Worm (Caenorhabditis elegans) whole organism, midembryonic: Measurements from ENCODE around the gene cri-3.

Experiments used
- T22C8.4 ChIP-seq: fragments of 200-800 bp; sonication (Bioruptor generic); IDR thresholded peaks from 2 replicates; pipeline ENCODE4 v1.3.6; 2022; ENCODE audit warnings: missing genetic modification characterization, missing compliant biosample characterization
- cog-1 ChIP-seq: sonication (generic microtip); optimal IDR thresholded peaks from 2 replicates; lab custom pipeline; 2016; ENCODE audit warnings: missing genetic modification characterization, missing compliant biosample characterization
- flt-1 ChIP-seq: fragments of 200-800 bp; sonication (Bioruptor generic); IDR thresholded peaks from 2 replicates; pipeline ENCODE4 v1.3.6; 2022; ENCODE audit warnings: missing genetic modification characterization, missing compliant biosample characterization
- klf-2 ChIP-seq: fragments of 200-800 bp; sonication (Bioruptor generic); conservative IDR thresholded peaks from 2 replicates; pipeline ENCODE4 v1.3.6; 2022; ENCODE audit warnings: missing genetic modification reagents, missing genetic modification characterization, missing compliant biosample characterization
- med-1 ChIP-seq: sonication (generic microtip); optimal IDR thresholded peaks from 2 replicates; lab custom pipeline; 2017; ENCODE audit warnings: missing genetic modification characterization, mild to moderate bottlenecking, missing compliant biosample characterization, antibody characterized with exemption, missing genetic modification reagents; ENCODE audit not compliant: insufficient read depth
- ref-1 ChIP-seq: fragments of 200-800 bp; sonication (Bioruptor generic); conservative IDR thresholded peaks from 2 replicates; pipeline ENCODE4 v1.3.6; 2022; ENCODE audit warnings: missing genetic modification reagents, missing genetic modification characterization, missing compliant biosample characterization
- tab-1 ChIP-seq: fragments of 200-800 bp; sonication (Bioruptor generic); IDR thresholded peaks from 2 replicates; pipeline ENCODE4 v1.3.6; 2022; ENCODE audit warnings: missing genetic modification characterization, missing compliant biosample characterization
- ztf-23 ChIP-seq: fragments of 200-800 bp; sonication (Bioruptor generic); IDR thresholded peaks from 2 replicates; pipeline ENCODE4 v1.3.6; 2022; ENCODE audit warnings: missing genetic modification reagents, missing genetic modification characterization, missing compliant biosample characterization
- ztf-29 ChIP-seq: fragments of 200-800 bp; sonication (Bioruptor generic); IDR thresholded peaks from 2 replicates; pipeline ENCODE4 v1.3.6; 2022; ENCODE audit warnings: missing genetic modification reagents, missing genetic modification characterization, missing compliant biosample characterization

The cri-3 gene

DNA sequence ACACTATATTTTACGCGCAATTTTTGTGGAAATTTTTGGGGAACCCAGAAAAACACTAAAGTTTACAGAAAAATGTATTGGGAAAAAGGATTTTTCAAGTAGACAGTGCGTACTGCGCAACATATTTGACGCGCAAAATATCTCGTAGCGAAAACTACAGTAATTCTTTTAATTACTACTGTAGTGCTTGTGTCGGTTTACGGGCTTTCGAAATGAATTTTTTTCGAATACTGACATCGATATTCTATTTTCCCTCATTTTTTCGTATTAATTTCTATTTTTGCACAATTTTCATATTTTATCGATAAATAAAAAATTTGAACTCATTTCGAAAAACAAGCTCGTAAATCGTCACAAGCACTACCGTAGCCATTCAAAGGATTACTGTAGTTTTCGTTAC, 32.4 kb downstream of the cri-3 start:
- TF ChIP-seq tab-1 (GFP tag; lab: Robert Waterston, UW), result no peak
- TF ChIP-seq klf-2 (GFP tag; lab: Robert Waterston, UW), result no peak
- TF ChIP-seq ztf-23, result no peak
- TF ChIP-seq ztf-29 (GFP tag; lab: Robert Waterston, UW), result no peak

DNA sequence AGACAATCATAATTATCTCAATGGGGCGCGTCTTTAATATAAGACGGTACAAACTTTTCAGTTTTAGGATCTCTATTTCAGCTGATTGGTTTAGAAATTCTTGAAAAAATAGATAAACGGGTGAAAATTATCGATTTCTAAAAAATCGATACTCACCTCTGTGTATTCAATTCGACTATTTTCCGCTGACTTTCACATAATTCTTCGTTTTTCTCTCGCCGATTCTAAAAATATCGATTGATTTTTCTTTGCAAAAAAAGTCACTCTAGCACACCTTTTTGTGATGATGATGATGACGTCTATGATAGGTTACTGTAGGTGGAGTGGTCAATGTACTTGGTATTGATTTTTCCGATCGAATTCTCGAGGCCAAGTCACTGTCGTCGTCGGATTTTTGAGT, 33.6 kb downstream of the cri-3 start:
- TF ChIP-seq T22C8.4 (peak; percentile 65), tab-1 (GFP tag; lab: Robert Waterston, UW) (no peak)

DNA sequence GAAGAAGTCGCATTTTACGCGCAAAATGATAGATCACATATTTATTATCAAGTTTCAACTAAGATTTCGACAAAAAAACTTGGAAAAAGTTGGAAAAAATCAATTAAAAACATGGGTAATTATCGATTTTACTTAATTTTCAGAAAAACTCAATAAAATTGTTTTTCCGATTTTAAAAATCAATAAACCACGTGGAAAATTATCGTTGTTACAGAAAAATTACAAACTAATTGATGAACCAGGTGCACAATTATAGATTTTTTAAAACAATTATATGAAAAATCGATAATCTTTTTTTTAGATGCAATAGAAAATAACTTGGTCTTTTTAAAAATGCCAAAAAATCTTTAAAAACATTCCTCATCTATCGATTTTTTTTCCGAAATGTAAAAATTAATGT, 34.5 kb downstream of the cri-3 start:
- TF ChIP-seq flt-1 (GFP tag; lab: Robert Waterston, UW) (no peak), ztf-29 (GFP tag; lab: Robert Waterston, UW) (no peak), ztf-23 (no peak), ref-1 (GFP tag; lab: Robert Waterston, UW) (no peak), cog-1 (tag; lab: Kevin White, UChicago) (no peak), med-1 (GFP tag; lab: Kevin White, UChicago) (no peak), tab-1 (GFP tag; lab: Robert Waterston, UW) (no peak), klf-2 (GFP tag; lab: Robert Waterston, UW) (no peak), T22C8.4 (no peak)

DNA sequence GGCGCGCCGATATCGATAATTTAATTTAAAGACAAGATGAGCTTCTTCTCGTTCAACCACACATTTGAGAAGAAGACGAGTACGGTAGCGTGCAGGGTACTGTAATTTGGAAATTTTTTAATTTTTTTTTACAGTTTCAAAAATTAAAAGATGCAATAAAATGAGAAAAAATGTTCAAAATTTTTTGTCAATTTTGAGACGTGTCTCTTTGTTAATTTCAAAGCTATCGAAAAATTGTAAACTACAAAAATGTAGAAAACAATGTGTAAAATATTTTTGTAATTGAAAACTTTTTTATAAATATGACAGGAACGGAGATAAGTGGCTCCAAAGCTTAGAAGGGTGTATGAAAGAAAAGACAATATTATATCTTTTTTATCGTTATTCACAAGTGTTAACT, 35.2 kb downstream of the cri-3 start, which contains the start of gene K01A11.1:
Gene K01A11.1 (minus strand): TSS at position 101 of the 400 bp plus-strand sequence.
- TF ChIP-seq ztf-29 (GFP tag; lab: Robert Waterston, UW), result no peak
- no peak for TF ChIP-seq ztf-23
- no peak for TF ChIP-seq klf-2 (GFP tag; lab: Robert Waterston, UW)
- no peak for TF ChIP-seq T22C8.4
- TF ChIP-seq ref-1 (GFP tag; lab: Robert Waterston, UW), result no peak
- no peak for TF ChIP-seq tab-1 (GFP tag; lab: Robert Waterston, UW)
- no peak for TF ChIP-seq flt-1 (GFP tag; lab: Robert Waterston, UW)
- TF ChIP-seq cog-1 (tag; lab: Kevin White, UChicago), result no peak
- TF ChIP-seq med-1 (GFP tag; lab: Kevin White, UChicago), result no peak

DNA sequence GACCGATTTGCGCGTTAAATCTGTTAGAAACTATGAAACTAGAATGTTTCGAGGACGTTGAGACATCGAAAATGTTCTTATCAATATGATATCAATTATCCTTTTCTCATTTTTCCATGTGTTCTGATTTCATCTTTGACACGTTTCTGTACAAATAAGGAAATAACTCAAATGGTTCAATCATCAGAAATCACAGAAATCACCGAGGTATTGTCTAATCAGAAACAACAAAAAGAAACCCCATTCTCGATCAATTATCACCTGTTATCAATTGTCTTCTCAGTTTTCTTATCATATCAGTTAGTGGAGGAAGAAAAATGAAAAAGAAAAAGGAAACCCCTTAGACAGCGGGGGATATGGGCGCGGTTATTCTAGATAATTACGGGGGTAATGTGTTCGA, 39.0 kb downstream of the cri-3 start:
- no peak for TF ChIP-seq tab-1 (GFP tag; lab: Robert Waterston, UW)
- TF ChIP-seq ref-1 (GFP tag; lab: Robert Waterston, UW), result no peak
- no peak for TF ChIP-seq T22C8.4
- TF ChIP-seq cog-1 (tag; lab: Kevin White, UChicago), result no peak
- no peak for TF ChIP-seq ztf-23
- TF ChIP-seq ztf-29 (GFP tag; lab: Robert Waterston, UW), result no peak
- no peak for TF ChIP-seq klf-2 (GFP tag; lab: Robert Waterston, UW)
- TF ChIP-seq flt-1 (GFP tag; lab: Robert Waterston, UW), result no peak
- no peak for TF ChIP-seq med-1 (GFP tag; lab: Kevin White, UChicago)

DNA sequence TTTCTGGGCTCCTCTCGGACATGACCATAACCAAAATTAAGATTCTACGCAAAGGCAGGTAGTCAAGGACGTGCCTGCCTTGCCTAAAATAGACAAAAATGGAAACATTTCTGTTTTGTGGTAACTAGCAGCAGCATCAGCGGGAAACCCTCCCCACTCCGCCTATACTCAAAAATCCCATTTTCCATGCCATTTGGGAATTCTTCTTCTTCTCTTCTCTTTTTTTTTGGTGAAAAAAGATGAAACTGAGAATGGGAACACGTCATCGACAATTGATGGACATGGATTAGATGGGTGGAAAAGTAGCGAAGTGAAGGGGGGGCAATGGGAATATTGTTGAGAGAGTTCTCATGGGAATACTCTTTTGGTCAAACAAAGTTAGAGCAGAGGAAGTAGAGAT, 41.0 kb downstream of the cri-3 start:
- TF ChIP-seq ztf-29 (GFP tag; lab: Robert Waterston, UW), result no peak
- no peak for TF ChIP-seq ztf-23
- TF ChIP-seq tab-1 (GFP tag; lab: Robert Waterston, UW), result no peak
- no peak for TF ChIP-seq med-1 (GFP tag; lab: Kevin White, UChicago)
- TF ChIP-seq flt-1 (GFP tag; lab: Robert Waterston, UW), result no peak

DNA sequence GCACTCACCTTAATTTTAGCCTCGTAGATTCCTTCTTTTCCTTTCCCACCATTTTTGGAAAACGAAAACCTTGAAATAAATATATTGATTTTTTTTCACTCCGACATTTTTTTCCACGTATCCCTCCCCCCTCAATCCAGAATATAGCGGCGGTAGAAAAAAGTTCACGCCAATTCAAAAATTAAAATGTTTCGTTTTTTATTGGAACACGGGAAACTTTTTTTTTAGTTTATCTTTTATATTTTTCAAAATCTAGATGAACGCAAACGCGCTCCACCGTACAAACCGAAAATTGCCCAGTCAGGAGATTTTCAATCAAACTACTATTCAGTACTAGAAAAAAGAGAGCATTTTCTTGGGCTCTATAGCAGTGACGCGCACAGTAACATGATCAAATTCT, 48.0 kb downstream of the cri-3 start, which contains the start of gene spe-41:
Gene spe-41 (minus strand): TSS at position 72 of the 400 bp plus-strand sequence.
- TF ChIP-seq T22C8.4 (no peak), cog-1 (tag; lab: Kevin White, UChicago) (no peak), ref-1 (GFP tag; lab: Robert Waterston, UW) (no peak), ztf-23 (no peak), klf-2 (GFP tag; lab: Robert Waterston, UW) (no peak), ztf-29 (GFP tag; lab: Robert Waterston, UW) (no peak), flt-1 (GFP tag; lab: Robert Waterston, UW) (no peak), tab-1 (GFP tag; lab: Robert Waterston, UW) (no peak), med-1 (GFP tag; lab: Kevin White, UChicago) (no peak)
